Worm (Caenorhabditis elegans) whole organism, L1 larva: Measurements from ENCODE around the gene srh-216.

Experiments used
- Y116A8C.19 ChIP-seq: sonication (generic microtip); optimal IDR thresholded peaks from 2 replicates; lab custom pipeline; 2016; ENCODE audit warnings: missing compliant biosample characterization, missing genetic modification characterization, borderline replicate concordance
- aha-1 ChIP-seq: fragments of 150-350 bp; optimal IDR thresholded peaks from 2 replicates; lab custom pipeline; 2014; ENCODE audit warnings: missing biosample characterization, missing genetic modification characterization
- alr-1 ChIP-seq: fragments of 200-800 bp; sonication (Bioruptor generic); optimal IDR thresholded peaks from 2 replicates; lab custom pipeline; 2018; ENCODE audit warnings: borderline replicate concordance, mild to moderate bottlenecking, missing genetic modification characterization, missing compliant biosample characterization
- ama-1 ChIP-seq: fragments of 150-350 bp; optimal IDR thresholded peaks from 2 replicates; lab custom pipeline; 2014
- blmp-1 ChIP-seq: fragments of 150-350 bp; optimal IDR thresholded peaks from 2 replicates; lab custom pipeline; 2014; ENCODE audit warnings: missing biosample characterization, missing genetic modification characterization
- ceh-8 ChIP-seq: fragments of 200-800 bp; sonication (Bioruptor generic); optimal IDR thresholded peaks from 2 replicates; lab custom pipeline; 2018; ENCODE audit warnings: mild to moderate bottlenecking, missing genetic modification characterization, moderate library complexity, missing compliant biosample characterization
- ceh-90 ChIP-seq: sonication (generic microtip); optimal IDR thresholded peaks from 2 replicates; lab custom pipeline; 2016; ENCODE audit warnings: missing genetic modification characterization, missing compliant biosample characterization
- efl-1 ChIP-seq, 4 experiments: fragments of 150-350 bp; optimal IDR thresholded peaks in 3 of 4; peaks in 1 of 4; 1 replicate in 1 of 4; 2 replicates in 3 of 4; lab custom pipeline; 2014; ENCODE audit warnings: missing biosample characterization in 2 of 4, missing genetic modification characterization in 2 of 4, missing genetic modification reagents in 2 of 4
- egl-13 ChIP-seq: sonication (generic microtip); optimal IDR thresholded peaks from 2 replicates; lab custom pipeline; 2016; ENCODE audit warnings: missing genotype, missing genetic modification reagents, missing genetic modification characterization, missing compliant biosample characterization
- elt-3 ChIP-seq, 6 experiments: fragments of 150-350 bp in 1 of 6; sonication (generic microtip); optimal IDR thresholded peaks; 2 replicates each; lab custom pipeline; 2017 to 2018; ENCODE audit warnings: missing biosample characterization in 6 of 6, missing genetic modification characterization in 6 of 6, inconsistent platforms in 1 of 6
- grh-1 ChIP-seq: fragments of 200-800 bp; sonication (Bioruptor generic); IDR thresholded peaks from 2 replicates; pipeline ENCODE4 v1.3.6; 2022; ENCODE audit warnings: missing genetic modification reagents, missing genetic modification characterization, missing compliant biosample characterization
- hlh-4 ChIP-seq: sonication (generic microtip); optimal IDR thresholded peaks from 2 replicates; lab custom pipeline; 2016; ENCODE audit warnings: mild to moderate bottlenecking, missing genetic modification characterization, missing compliant biosample characterization
- hpl-2 ChIP-seq: fragments of 150-350 bp; optimal IDR thresholded peaks from 2 replicates; lab custom pipeline; 2014; ENCODE audit warnings: missing biosample characterization, missing genetic modification reagents, missing genetic modification characterization
- irx-1 ChIP-seq: sonication (generic microtip); optimal IDR thresholded peaks from 2 replicates; lab custom pipeline; 2016; ENCODE audit warnings: missing genetic modification characterization, missing compliant biosample characterization
- isw-1 ChIP-seq: fragments of 200-800 bp; sonication (Bioruptor generic); IDR thresholded peaks from 2 replicates; pipeline ENCODE4 v1.3.6; 2022; ENCODE audit warnings: missing genetic modification characterization, missing compliant biosample characterization
- lin-14 ChIP-seq: fragments of 200-800 bp; sonication (Bioruptor generic); optimal IDR thresholded peaks from 2 replicates; lab custom pipeline; 2018; ENCODE audit warnings: mild to moderate bottlenecking, missing genetic modification characterization, moderate library complexity, missing compliant biosample characterization
- lin-39 ChIP-seq: fragments of 150-350 bp; optimal IDR thresholded peaks from 2 replicates; lab custom pipeline; 2014; ENCODE audit warnings: missing biosample characterization, missing genetic modification reagents, missing genetic modification characterization
- lsy-2 ChIP-seq, 2 experiments: fragments of 150-350 bp; optimal IDR thresholded peaks; 2 replicates each; lab custom pipeline; 2014; ENCODE audit warnings: missing biosample characterization in 2 of 2, missing genetic modification characterization in 2 of 2
- mef-2 ChIP-seq: fragments of 150-350 bp; optimal IDR thresholded peaks from 2 replicates; lab custom pipeline; 2014; ENCODE audit warnings: missing biosample characterization, missing genetic modification characterization
- nhr-11 ChIP-seq: fragments of 150-350 bp; optimal IDR thresholded peaks from 2 replicates; lab custom pipeline; 2014; ENCODE audit warnings: missing biosample characterization, missing genetic modification characterization
- nhr-12 ChIP-seq: sonication (generic microtip); optimal IDR thresholded peaks from 2 replicates; lab custom pipeline; 2017; ENCODE audit warnings: missing biosample characterization, missing genetic modification characterization
- nhr-19 ChIP-seq: fragments of 200-800 bp; sonication (Bioruptor generic); conservative IDR thresholded peaks from 2 replicates; pipeline ENCODE4 v1.3.6; 2022; ENCODE audit warnings: missing genetic modification characterization, missing compliant biosample characterization
- nhr-20 ChIP-seq: sonication (generic microtip); optimal IDR thresholded peaks from 2 replicates; lab custom pipeline; 2016; ENCODE audit warnings: mild to moderate bottlenecking, missing genetic modification characterization, missing compliant biosample characterization
- nhr-28 ChIP-seq: fragments of 150-350 bp; optimal IDR thresholded peaks from 2 replicates; lab custom pipeline; 2014; ENCODE audit warnings: missing biosample characterization, missing genetic modification characterization
- nhr-71 ChIP-seq: sonication (generic microtip); optimal IDR thresholded peaks from 2 replicates; lab custom pipeline; 2016; ENCODE audit warnings: mild to moderate bottlenecking, missing genetic modification characterization, moderate library complexity, missing compliant biosample characterization
- nhr-85 ChIP-seq: sonication (generic microtip); peaks from one replicate; lab custom pipeline; 2016; ENCODE audit warnings: missing genetic modification characterization, inconsistent platforms, missing compliant biosample characterization
- nhr-90 ChIP-seq: sonication (generic microtip); optimal IDR thresholded peaks from 2 replicates; lab custom pipeline; 2016; ENCODE audit warnings: mild to moderate bottlenecking, missing genetic modification characterization, missing compliant biosample characterization; ENCODE audit not compliant: poor library complexity
- skn-1 ChIP-seq: fragments of 150-350 bp; optimal IDR thresholded peaks from 2 replicates; lab custom pipeline; 2014; ENCODE audit warnings: missing biosample characterization, missing genetic modification characterization
- snpc-4 ChIP-seq: fragments of 150-350 bp; optimal IDR thresholded peaks from 2 replicates; lab custom pipeline; 2014; ENCODE audit warnings: missing biosample characterization, missing genetic modification characterization
- snu-23 ChIP-seq: sonication (generic microtip); optimal IDR thresholded peaks from 2 replicates; lab custom pipeline; 2016; ENCODE audit warnings: missing genetic modification characterization, missing compliant biosample characterization
- sup-37 ChIP-seq: fragments of 200-800 bp; sonication (Bioruptor generic); optimal IDR thresholded peaks from 2 replicates; lab custom pipeline; 2018; ENCODE audit warnings: mild to moderate bottlenecking, missing genetic modification characterization, missing compliant biosample characterization
- tbx-2 ChIP-seq: sonication (generic microtip); optimal IDR thresholded peaks from 2 replicates; lab custom pipeline; 2016; ENCODE audit warnings: missing genetic modification characterization, missing compliant biosample characterization
- unc-130 ChIP-seq: fragments of 150-350 bp; optimal IDR thresholded peaks from 2 replicates; lab custom pipeline; 2017; ENCODE audit warnings: missing biosample characterization, missing genetic modification characterization, inconsistent platforms
- unc-62 ChIP-seq: fragments of 150-350 bp; optimal IDR thresholded peaks from 2 replicates; lab custom pipeline; 2014; ENCODE audit warnings: missing biosample characterization, missing genetic modification reagents, missing genetic modification characterization
- unc-86 ChIP-seq: sonication (generic microtip); optimal IDR thresholded peaks from 2 replicates; lab custom pipeline; 2016; ENCODE audit warnings: missing genetic modification characterization, missing compliant biosample characterization
- unc-98 ChIP-seq: fragments of 200-800 bp; sonication (Bioruptor generic); IDR thresholded peaks from 2 replicates; pipeline ENCODE4 v1.3.6; 2022; ENCODE audit warnings: missing genetic modification characterization, missing compliant biosample characterization
- xbp-1 ChIP-seq: sonication (generic microtip); optimal IDR thresholded peaks from 2 replicates; lab custom pipeline; 2016; ENCODE audit warnings: missing genetic modification characterization, missing compliant biosample characterization
- zip-4 ChIP-seq: fragments of 200-800 bp; sonication (Bioruptor generic); optimal IDR thresholded peaks from 2 replicates; lab custom pipeline; 2018; ENCODE audit warnings: mild to moderate bottlenecking, missing genetic modification characterization, moderate library complexity, missing compliant biosample characterization
- ztf-11 ChIP-seq, 2 experiments: sonication (generic microtip); optimal IDR thresholded peaks; 2 replicates each; lab custom pipeline; 2016 to 2017; ENCODE audit warnings: missing genetic modification characterization in 2 of 2, missing biosample characterization in 1 of 2, missing compliant biosample characterization in 1 of 2

srh-216 gene

ce11 chrV:16779971-16780370, 47.4 kb downstream of the srh-216 start:
- TF ChIP-seq efl-1 (optimal IDR thresholded peaks at IDR 0.05; lab: Kevin White, UChicago), result no peak
- TF ChIP-seq efl-1 (GFP tag; optimal IDR thresholded peaks at IDR 0.05 in 1 of 2; lab: Kevin White, UChicago), result peak in 1 of 2 experiments; percentile 84
- TF ChIP-seq elt-3 (tag; optimal IDR thresholded peaks at IDR 0.05; lab: Kevin White, UChicago), result peak in 3 of 6 experiments; percentile 2 to 59 (median 46)
- TF ChIP-seq Y116A8C.19, result no peak
- peak; percentile 17 for TF ChIP-seq unc-130 (tag; lab: Kevin White, UChicago)
- TF ChIP-seq aha-1 (tag; lab: Kevin White, UChicago), result no peak
- no peak for TF ChIP-seq ceh-90 (tag; lab: Kevin White, UChicago)
- TF ChIP-seq, all 84 proteins: peak for 3

DNA sequence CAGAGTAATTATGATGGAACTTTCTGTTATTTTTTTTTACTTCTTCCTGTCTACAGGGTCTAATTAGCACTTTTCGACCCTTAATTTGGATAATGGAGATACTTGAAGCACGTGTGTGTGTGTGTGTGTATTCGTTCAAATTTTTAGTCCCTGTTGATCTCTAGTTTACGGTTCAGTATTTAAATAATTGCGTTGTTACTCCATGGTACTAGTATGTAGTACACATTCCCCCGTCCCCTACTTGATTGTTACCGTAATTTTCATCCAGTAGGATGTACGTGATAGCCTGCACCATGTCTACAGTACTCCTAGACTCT, 48.1 kb downstream of the srh-216 start:
- no peak for TF ChIP-seq snpc-4 (tag; lab: Kevin White, UChicago)
- TF ChIP-seq hpl-2, result no peak
- TF ChIP-seq nhr-20, result no peak
- no peak for TF ChIP-seq alr-1 (tag; lab: Kevin White, UChicago)
- no peak for TF ChIP-seq ceh-8 (GFP tag; lab: Kevin White, UChicago)
- no peak for TF ChIP-seq unc-130 (tag; lab: Kevin White, UChicago)
- no peak for TF ChIP-seq skn-1 (tag; lab: Kevin White, UChicago)
- no peak for TF ChIP-seq xbp-1 (tag; lab: Kevin White, UChicago)
- no peak for TF ChIP-seq isw-1 (GFP tag; lab: Robert Waterston, UW)
- TF ChIP-seq hlh-4 (tag; lab: Kevin White, UChicago), result no peak
- TF ChIP-seq nhr-19 (GFP tag; lab: Robert Waterston, UW), result no peak
- no peak for TF ChIP-seq snu-23 (GFP tag; lab: Kevin White, UChicago)
- no peak for TF ChIP-seq lin-39 (tag; lab: Kevin White, UChicago)
- TF ChIP-seq unc-98, result no peak
- TF ChIP-seq egl-13 (tag; lab: Kevin White, UChicago), result no peak

DNA sequence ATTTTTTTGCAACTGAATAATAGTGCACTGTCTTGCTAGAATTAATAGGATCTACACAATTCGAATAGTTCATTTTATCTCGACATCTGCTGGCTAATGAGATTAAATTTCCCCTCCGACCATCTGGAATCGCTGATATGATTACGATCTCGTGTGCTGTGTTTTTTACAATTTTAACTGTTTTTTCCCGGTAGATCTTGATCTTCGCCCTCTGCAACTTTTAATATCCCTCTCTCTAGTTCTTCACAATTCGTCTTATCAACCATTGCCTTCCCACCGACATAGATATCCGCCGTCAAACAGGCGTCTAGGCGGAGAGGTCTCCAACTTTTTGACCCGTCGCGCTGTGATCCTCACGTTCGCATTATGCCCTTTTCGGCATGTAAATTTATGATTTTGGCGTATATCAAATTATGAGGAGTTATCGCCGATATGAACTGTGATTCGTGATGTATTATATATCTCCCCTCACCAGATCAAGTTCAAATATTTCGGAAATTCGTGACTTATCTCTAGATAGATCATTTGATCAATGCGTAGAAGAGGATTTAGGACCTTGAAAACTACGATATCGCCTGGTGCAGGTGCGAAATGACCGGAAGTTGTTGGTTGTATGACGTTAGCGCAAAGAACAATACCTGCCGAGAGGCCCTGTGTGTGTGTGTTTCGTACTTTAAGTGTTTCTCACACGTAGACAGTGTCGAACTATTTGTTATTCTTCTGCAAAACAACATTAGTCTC, 48.7 kb downstream of the srh-216 start:
- no peak for TF ChIP-seq mef-2 (tag; lab: Kevin White, UChicago)
- peak; percentile 95 for TF ChIP-seq nhr-85 (tag; lab: Kevin White, UChicago)
- TF ChIP-seq ceh-8 (GFP tag; lab: Kevin White, UChicago), result no peak
- TF ChIP-seq nhr-90 (tag; lab: Kevin White, UChicago), result peak; percentile 43
- TF ChIP-seq nhr-20, result peak; percentile 77
- peak; percentile 32 for TF ChIP-seq snu-23 (GFP tag; lab: Kevin White, UChicago)
- TF ChIP-seq irx-1 (tag; lab: Kevin White, UChicago), result no peak
- TF ChIP-seq ama-1 (lab: Kevin White, UChicago), result no peak
- TF ChIP-seq nhr-71 (tag; lab: Kevin White, UChicago), result peak; percentile 67
- peak; percentile 8 for TF ChIP-seq unc-130 (tag; lab: Kevin White, UChicago)
- TF ChIP-seq elt-3 (tag; optimal IDR thresholded peaks at IDR 0.05; lab: Kevin White, UChicago), result peak in 5 of 6 experiments; percentile 11 to 70 (median 59)
- TF ChIP-seq efl-1 (optimal IDR thresholded peaks at IDR 0.05; lab: Kevin White, UChicago), result no peak
- peak in 1 of 2 experiments; percentile 23 for TF ChIP-seq efl-1 (GFP tag; optimal IDR thresholded peaks at IDR 0.05 in 1 of 2; lab: Kevin White, UChicago)
- TF ChIP-seq lin-14, result peak; percentile 79
- no peak for TF ChIP-seq nhr-11 (tag; lab: Kevin White, UChicago)
- TF ChIP-seq unc-86, result no peak
- peak in 1 of 2 experiments; percentile 26 for TF ChIP-seq lsy-2 (tag; optimal IDR thresholded peaks at IDR 0.05; lab: Kevin White, UChicago)
- TF ChIP-seq blmp-1, result peak; percentile 53
- no peak for TF ChIP-seq nhr-12
- no peak; the same call in 1 of the 2 replicates for TF ChIP-seq grh-1
- TF ChIP-seq nhr-19 (GFP tag; lab: Robert Waterston, UW), result peak; percentile 45; the same call in 1 of the 2 replicates
- TF ChIP-seq tbx-2, result peak; percentile 4
- no peak for TF ChIP-seq unc-62
- TF ChIP-seq sup-37 (GFP tag; lab: Kevin White, UChicago), result no peak
- TF ChIP-seq zip-4, result no peak
- no peak for TF ChIP-seq nhr-28 (tag; lab: Kevin White, UChicago)
- no peak for TF ChIP-seq ztf-11 (tag; optimal IDR thresholded peaks at IDR 0.05; lab: Kevin White, UChicago)
